Worm (Caenorhabditis elegans) whole organism, early embryonic: ENCODE measurements around the gene F39C12.1.

ENCODE experiments used
- B0310.2 ChIP-seq: sonication (generic microtip); optimal IDR thresholded peaks from 2 replicates; lab custom pipeline; 2016; ENCODE audit warnings: mild to moderate bottlenecking, missing genetic modification characterization, missing compliant biosample characterization
- F13C5.2 ChIP-seq: sonication (generic microtip); optimal IDR thresholded peaks from 2 replicates; lab custom pipeline; 2017; ENCODE audit warnings: mild to moderate bottlenecking, missing genetic modification characterization, inconsistent platforms, missing compliant biosample characterization
- aly-1 ChIP-seq: sonication (generic microtip); optimal IDR thresholded peaks from 2 replicates; lab custom pipeline; 2016; ENCODE audit warnings: missing genetic modification characterization, missing compliant biosample characterization
- ama-1 ChIP-seq: fragments of 150-350 bp; optimal IDR thresholded peaks from 2 replicates; lab custom pipeline; 2014
- ceh-13 ChIP-seq: fragments of 200-800 bp; sonication (Bioruptor generic); optimal IDR thresholded peaks from 2 replicates; lab custom pipeline; 2018; ENCODE audit warnings: mild to moderate bottlenecking, missing genetic modification characterization, missing compliant biosample characterization
- ceh-36 ChIP-seq: sonication (generic microtip); optimal IDR thresholded peaks from 2 replicates; lab custom pipeline; 2016; ENCODE audit warnings: missing genetic modification characterization, inconsistent platforms, missing compliant biosample characterization
- ets-7 ChIP-seq: sonication (generic microtip); optimal IDR thresholded peaks from 2 replicates; lab custom pipeline; 2016; ENCODE audit warnings: missing genotype, missing genetic modification characterization, missing compliant biosample characterization
- flt-1 ChIP-seq: fragments of 200-800 bp; sonication (Bioruptor generic); IDR thresholded peaks from 2 replicates; pipeline ENCODE4 v1.3.6; 2022; ENCODE audit warnings: missing genetic modification characterization, missing compliant biosample characterization
- hmbx-1 ChIP-seq: sonication (generic microtip); optimal IDR thresholded peaks from 2 replicates; lab custom pipeline; 2016; ENCODE audit warnings: mild to moderate bottlenecking, missing genetic modification characterization, missing compliant biosample characterization
- hmg-4 ChIP-seq: fragments of 200-800 bp; sonication (Bioruptor generic); optimal IDR thresholded peaks from 2 replicates; lab custom pipeline; 2018; ENCODE audit warnings: mild to moderate bottlenecking, missing genetic modification characterization, missing compliant biosample characterization
- hnd-1 ChIP-seq: sonication (generic microtip); optimal IDR thresholded peaks from 2 replicates; lab custom pipeline; 2016; ENCODE audit warnings: missing genetic modification characterization, missing compliant biosample characterization
- pes-1 ChIP-seq: fragments of 200-800 bp; sonication (Bioruptor generic); IDR thresholded peaks from 2 replicates; pipeline ENCODE4 v1.3.6; 2022; ENCODE audit warnings: missing genetic modification reagents, missing genetic modification characterization, missing compliant biosample characterization
- scrt-1 ChIP-seq: fragments of 200-800 bp; sonication (Bioruptor generic); IDR thresholded peaks from 2 replicates; pipeline ENCODE4 v1.3.6; 2022; ENCODE audit warnings: missing genetic modification characterization, missing compliant biosample characterization
- sea-1 ChIP-seq: fragments of 200-800 bp; sonication (Bioruptor generic); conservative IDR thresholded peaks from 2 replicates; pipeline ENCODE4 v1.3.6; 2022; ENCODE audit warnings: missing genetic modification characterization, missing compliant biosample characterization
- tbx-11 ChIP-seq: fragments of 200-800 bp; sonication (Bioruptor generic); IDR thresholded peaks from 2 replicates; pipeline ENCODE4 v1.3.6; 2022; ENCODE audit warnings: missing genetic modification characterization, missing compliant biosample characterization
- tbx-37 ChIP-seq: fragments of 200-800 bp; sonication (Bioruptor generic); conservative IDR thresholded peaks from 2 replicates; pipeline ENCODE4 v1.3.6; 2022; ENCODE audit warnings: missing genetic modification reagents, missing genetic modification characterization, missing compliant biosample characterization
- tra-4 ChIP-seq: sonication (generic microtip); optimal IDR thresholded peaks from 2 replicates; lab custom pipeline; 2017; ENCODE audit warnings: missing genetic modification characterization, missing compliant biosample characterization

F39C12.1 gene

ce11 chrX:4881310-4881709, 28.3 kb upstream of the F39C12.1 start:
- peak; percentile 54 for TF ChIP-seq hmg-4 (GFP tag; lab: Kevin White, UChicago)
- TF ChIP-seq ceh-36: no peak
- no peak for TF ChIP-seq flt-1 (GFP tag; lab: Robert Waterston, UW)
- no peak for TF ChIP-seq sea-1 (GFP tag; lab: Robert Waterston, UW)
- TF ChIP-seq tbx-37 (GFP tag; lab: Robert Waterston, UW): no peak
- no peak for TF ChIP-seq ceh-13 (GFP tag; lab: Kevin White, UChicago)
- TF ChIP-seq F13C5.2 (tag; lab: Kevin White, UChicago): no peak

- no peak for TF ChIP-seq ceh-13 (GFP tag; lab: Kevin White, UChicago)
- no peak for TF ChIP-seq hmbx-1 (tag; lab: Kevin White, UChicago)
- no peak for TF ChIP-seq tbx-11 (GFP tag; lab: Robert Waterston, UW)
- no peak for TF ChIP-seq B0310.2
- no peak for TF ChIP-seq flt-1 (GFP tag; lab: Robert Waterston, UW)
- no peak for TF ChIP-seq hmg-4 (GFP tag; lab: Kevin White, UChicago)
- TF ChIP-seq aly-1 (tag; lab: Kevin White, UChicago): no peak
Observed at ce11 chrX:4879998-4880397, 27.0 kb upstream of the F39C12.1 start.

ce11 chrX:4876904-4877303, 23.9 kb upstream of the F39C12.1 start, which contains the start of gene tsp-14:
tsp-14 (minus strand) TSS chrX:4876965.
- TF ChIP-seq tra-4 (tag; lab: Kevin White, UChicago): no peak
- no peak for TF ChIP-seq F13C5.2 (tag; lab: Kevin White, UChicago)
- no peak for TF ChIP-seq tbx-37 (GFP tag; lab: Robert Waterston, UW)
- TF ChIP-seq tbx-11 (GFP tag; lab: Robert Waterston, UW): no peak

DNA sequence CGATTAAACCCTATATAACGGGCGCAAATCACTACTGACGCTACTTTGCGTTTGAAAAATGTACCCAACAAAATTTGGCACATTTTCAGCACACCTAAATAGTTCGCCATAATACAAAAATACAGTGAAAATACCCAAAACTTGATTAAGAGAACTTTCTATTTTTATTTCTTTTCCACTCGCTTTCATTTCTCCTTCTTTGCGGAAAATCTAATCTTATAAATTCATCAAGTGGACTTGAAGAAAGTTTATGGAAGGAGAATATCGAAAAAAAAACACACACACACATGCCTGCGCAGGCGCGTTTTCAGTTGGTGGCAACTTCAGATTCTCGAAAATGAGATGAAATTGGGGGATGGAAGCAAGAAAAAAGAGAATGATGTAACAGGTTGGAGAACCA, 22.3 kb upstream of the F39C12.1 start:
- TF ChIP-seq hmg-4 (GFP tag; lab: Kevin White, UChicago) (no peak), pes-1 (GFP tag; lab: Robert Waterston, UW) (no peak), hnd-1 (no peak), F13C5.2 (tag; lab: Kevin White, UChicago) (no peak), ceh-36 (no peak), hmbx-1 (tag; lab: Kevin White, UChicago) (no peak), tbx-11 (GFP tag; lab: Robert Waterston, UW) (no peak)

ce11 chrX:4872758-4873157, 19.8 kb upstream of the F39C12.1 start:
- TF ChIP-seq flt-1 (GFP tag; lab: Robert Waterston, UW): no peak
- no peak for TF ChIP-seq hnd-1
- TF ChIP-seq ceh-13 (GFP tag; lab: Kevin White, UChicago): no peak
- no peak for TF ChIP-seq scrt-1 (GFP tag; lab: Robert Waterston, UW)
- TF ChIP-seq aly-1 (tag; lab: Kevin White, UChicago): no peak
- no peak for TF ChIP-seq ets-7 (tag; lab: Kevin White, UChicago)
- no peak for TF ChIP-seq ama-1 (lab: Kevin White, UChicago)
- TF ChIP-seq tbx-37 (GFP tag; lab: Robert Waterston, UW): no peak
- no peak for TF ChIP-seq hmg-4 (GFP tag; lab: Kevin White, UChicago)
- TF ChIP-seq pes-1 (GFP tag; lab: Robert Waterston, UW): no peak
- no peak for TF ChIP-seq ceh-36
- TF ChIP-seq B0310.2: no peak
- TF ChIP-seq hmbx-1 (tag; lab: Kevin White, UChicago): no peak
- TF ChIP-seq tbx-11 (GFP tag; lab: Robert Waterston, UW): no peak
- TF ChIP-seq tra-4 (tag; lab: Kevin White, UChicago): no peak
- TF ChIP-seq F13C5.2 (tag; lab: Kevin White, UChicago): no peak
- no peak for TF ChIP-seq sea-1 (GFP tag; lab: Robert Waterston, UW)

DNA sequence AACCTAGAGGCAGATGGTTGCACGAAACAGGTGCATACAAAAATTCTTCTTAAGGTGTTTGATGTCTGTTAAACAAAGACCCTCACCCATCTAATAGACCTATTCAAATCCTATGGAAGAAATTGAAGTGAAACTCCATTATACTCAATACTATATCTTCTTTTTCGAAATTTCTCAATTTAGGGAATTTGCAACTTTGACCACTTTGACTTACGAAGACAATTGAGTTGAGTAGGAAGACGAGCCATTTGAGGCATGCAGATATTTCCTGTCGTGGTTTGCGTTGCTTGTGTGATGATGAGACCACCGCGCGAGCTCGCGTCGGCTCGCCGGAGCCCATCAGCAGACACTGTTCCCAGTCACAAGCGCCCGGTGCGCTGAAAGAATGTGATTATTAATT, 17.7 kb upstream of the F39C12.1 start:
- TF ChIP-seq ets-7 (tag; lab: Kevin White, UChicago): no peak
- no peak for TF ChIP-seq F13C5.2 (tag; lab: Kevin White, UChicago)
- TF ChIP-seq ceh-36: no peak
- no peak for TF ChIP-seq flt-1 (GFP tag; lab: Robert Waterston, UW)
- TF ChIP-seq tbx-11 (GFP tag; lab: Robert Waterston, UW): no peak
- no peak for TF ChIP-seq hmbx-1 (tag; lab: Kevin White, UChicago)
- no peak for TF ChIP-seq hnd-1
- TF ChIP-seq scrt-1 (GFP tag; lab: Robert Waterston, UW): no peak
- TF ChIP-seq sea-1 (GFP tag; lab: Robert Waterston, UW): no peak
- no peak for TF ChIP-seq hmg-4 (GFP tag; lab: Kevin White, UChicago)
- TF ChIP-seq ama-1 (lab: Kevin White, UChicago): no peak
- no peak for TF ChIP-seq B0310.2
- TF ChIP-seq aly-1 (tag; lab: Kevin White, UChicago): no peak
- no peak for TF ChIP-seq ceh-13 (GFP tag; lab: Kevin White, UChicago)
- no peak for TF ChIP-seq tra-4 (tag; lab: Kevin White, UChicago)
- TF ChIP-seq pes-1 (GFP tag; lab: Robert Waterston, UW): no peak

ce11 chrX:4869627-4870026, 16.6 kb upstream of the F39C12.1 start:
- no peak for TF ChIP-seq ceh-13 (GFP tag; lab: Kevin White, UChicago)
- TF ChIP-seq flt-1 (GFP tag; lab: Robert Waterston, UW): peak; percentile 3; the same call in 1 of the 2 replicates
- TF ChIP-seq pes-1 (GFP tag; lab: Robert Waterston, UW): no peak
- no peak for TF ChIP-seq tra-4 (tag; lab: Kevin White, UChicago)
- no peak for TF ChIP-seq hmg-4 (GFP tag; lab: Kevin White, UChicago)

DNA sequence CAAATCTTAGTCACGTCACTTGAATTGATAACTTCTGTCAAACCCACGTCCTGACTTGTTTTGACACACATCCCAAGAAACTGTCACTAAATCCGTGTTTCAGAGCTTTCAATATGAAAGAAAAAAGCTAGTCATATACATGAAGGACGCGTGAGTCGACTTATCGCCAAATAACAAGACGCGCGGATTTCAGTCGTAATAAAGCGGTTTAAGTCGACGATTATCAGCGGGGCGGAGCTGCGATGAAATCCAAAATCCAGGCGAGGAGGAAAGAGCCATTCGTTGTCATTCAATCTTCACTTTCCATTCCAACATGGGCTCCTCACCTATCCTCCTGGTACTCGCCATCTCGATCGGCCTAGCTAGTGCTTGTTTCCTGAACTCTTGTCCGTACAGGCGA, 12.8 kb upstream of the F39C12.1 start, which contains the start of gene ntc-1:
TSS of gene ntc-1 (plus strand) at position 301 of the 400 bp plus-strand sequence.
- TF ChIP-seq tbx-37 (GFP tag; lab: Robert Waterston, UW): no peak
- no peak for TF ChIP-seq F13C5.2 (tag; lab: Kevin White, UChicago)
- no peak for TF ChIP-seq sea-1 (GFP tag; lab: Robert Waterston, UW)
- no peak for TF ChIP-seq pes-1 (GFP tag; lab: Robert Waterston, UW)
- TF ChIP-seq ceh-13 (GFP tag; lab: Kevin White, UChicago): no peak
